Worm (Caenorhabditis elegans): ENCODE measurements around the gene R05F9.11.

- no peak for TF ChIP-seq him-1 (tag; optimal IDR thresholded peaks at IDR 0.05)
- TF ChIP-seq dao-5 (tag; optimal IDR thresholded peaks at IDR 0.05), result no peak
- TF ChIP-seq W03F9.2 (tag; optimal IDR thresholded peaks at IDR 0.05), result no peak
Measured at ce11 chrII:4914214-4914613, at the start of gene R05F9.11.
